Worm (Caenorhabditis elegans) whole organism, early embryonic: ENCODE data around the gene dec-7.

Source experiments
- B0310.2 ChIP-seq: sonication (generic microtip); optimal IDR thresholded peaks from 2 replicates; lab custom pipeline; 2016; ENCODE audit warnings: mild to moderate bottlenecking, missing genetic modification characterization, missing compliant biosample characterization
- F13C5.2 ChIP-seq: sonication (generic microtip); optimal IDR thresholded peaks from 2 replicates; lab custom pipeline; 2017; ENCODE audit warnings: mild to moderate bottlenecking, missing genetic modification characterization, inconsistent platforms, missing compliant biosample characterization
- aly-1 ChIP-seq: sonication (generic microtip); optimal IDR thresholded peaks from 2 replicates; lab custom pipeline; 2016; ENCODE audit warnings: missing genetic modification characterization, missing compliant biosample characterization
- ama-1 ChIP-seq: fragments of 150-350 bp; optimal IDR thresholded peaks from 2 replicates; lab custom pipeline; 2014
- ceh-13 ChIP-seq: fragments of 200-800 bp; sonication (Bioruptor generic); optimal IDR thresholded peaks from 2 replicates; lab custom pipeline; 2018; ENCODE audit warnings: mild to moderate bottlenecking, missing genetic modification characterization, missing compliant biosample characterization
- ceh-36 ChIP-seq: sonication (generic microtip); optimal IDR thresholded peaks from 2 replicates; lab custom pipeline; 2016; ENCODE audit warnings: missing genetic modification characterization, inconsistent platforms, missing compliant biosample characterization
- ets-7 ChIP-seq: sonication (generic microtip); optimal IDR thresholded peaks from 2 replicates; lab custom pipeline; 2016; ENCODE audit warnings: missing genotype, missing genetic modification characterization, missing compliant biosample characterization
- flt-1 ChIP-seq: fragments of 200-800 bp; sonication (Bioruptor generic); IDR thresholded peaks from 2 replicates; pipeline ENCODE4 v1.3.6; 2022; ENCODE audit warnings: missing genetic modification characterization, missing compliant biosample characterization
- hmbx-1 ChIP-seq: sonication (generic microtip); optimal IDR thresholded peaks from 2 replicates; lab custom pipeline; 2016; ENCODE audit warnings: mild to moderate bottlenecking, missing genetic modification characterization, missing compliant biosample characterization
- hmg-4 ChIP-seq: fragments of 200-800 bp; sonication (Bioruptor generic); optimal IDR thresholded peaks from 2 replicates; lab custom pipeline; 2018; ENCODE audit warnings: mild to moderate bottlenecking, missing genetic modification characterization, missing compliant biosample characterization
- hnd-1 ChIP-seq: sonication (generic microtip); optimal IDR thresholded peaks from 2 replicates; lab custom pipeline; 2016; ENCODE audit warnings: missing genetic modification characterization, missing compliant biosample characterization
- pes-1 ChIP-seq: fragments of 200-800 bp; sonication (Bioruptor generic); IDR thresholded peaks from 2 replicates; pipeline ENCODE4 v1.3.6; 2022; ENCODE audit warnings: missing genetic modification reagents, missing genetic modification characterization, missing compliant biosample characterization
- scrt-1 ChIP-seq: fragments of 200-800 bp; sonication (Bioruptor generic); IDR thresholded peaks from 2 replicates; pipeline ENCODE4 v1.3.6; 2022; ENCODE audit warnings: missing genetic modification characterization, missing compliant biosample characterization
- sea-1 ChIP-seq: fragments of 200-800 bp; sonication (Bioruptor generic); conservative IDR thresholded peaks from 2 replicates; pipeline ENCODE4 v1.3.6; 2022; ENCODE audit warnings: missing genetic modification characterization, missing compliant biosample characterization
- tbx-11 ChIP-seq: fragments of 200-800 bp; sonication (Bioruptor generic); IDR thresholded peaks from 2 replicates; pipeline ENCODE4 v1.3.6; 2022; ENCODE audit warnings: missing genetic modification characterization, missing compliant biosample characterization
- tbx-37 ChIP-seq: fragments of 200-800 bp; sonication (Bioruptor generic); conservative IDR thresholded peaks from 2 replicates; pipeline ENCODE4 v1.3.6; 2022; ENCODE audit warnings: missing genetic modification reagents, missing genetic modification characterization, missing compliant biosample characterization
- tra-4 ChIP-seq: sonication (generic microtip); optimal IDR thresholded peaks from 2 replicates; lab custom pipeline; 2017; ENCODE audit warnings: missing genetic modification characterization, missing compliant biosample characterization

Gene dec-7

DNA sequence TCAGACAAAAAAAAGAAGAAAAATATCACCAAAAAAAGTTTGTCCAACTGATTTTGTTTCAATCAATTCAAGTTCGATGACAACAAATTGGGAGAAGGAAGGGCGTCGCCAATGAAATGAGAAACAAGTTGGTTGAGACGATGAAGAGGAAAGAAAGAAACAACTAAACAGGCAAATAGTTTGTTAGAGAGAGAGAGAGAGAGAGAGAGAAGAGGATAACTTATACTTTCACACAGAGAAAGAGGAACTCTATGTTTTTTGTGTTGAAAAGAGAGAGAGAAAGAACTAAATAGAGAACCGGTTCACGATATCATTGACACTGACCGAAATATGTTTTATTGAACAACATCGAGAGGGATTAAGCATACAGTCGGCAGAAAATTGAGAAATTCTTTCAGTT, 24.6 kb upstream of the dec-7 start:
- TF ChIP-seq ceh-36 (no peak), aly-1 (tag; lab: Kevin White, UChicago) (no peak), hnd-1 (tag; lab: Kevin White, UChicago) (no peak), tbx-37 (GFP tag; lab: Robert Waterston, UW) (no peak), sea-1 (GFP tag; lab: Robert Waterston, UW) (no peak), hmg-4 (no peak), hmbx-1 (tag; lab: Kevin White, UChicago) (no peak), tra-4 (tag; lab: Kevin White, UChicago) (no peak), scrt-1 (GFP tag; lab: Robert Waterston, UW) (no peak), pes-1 (no peak), B0310.2 (tag; lab: Kevin White, UChicago) (no peak)

DNA sequence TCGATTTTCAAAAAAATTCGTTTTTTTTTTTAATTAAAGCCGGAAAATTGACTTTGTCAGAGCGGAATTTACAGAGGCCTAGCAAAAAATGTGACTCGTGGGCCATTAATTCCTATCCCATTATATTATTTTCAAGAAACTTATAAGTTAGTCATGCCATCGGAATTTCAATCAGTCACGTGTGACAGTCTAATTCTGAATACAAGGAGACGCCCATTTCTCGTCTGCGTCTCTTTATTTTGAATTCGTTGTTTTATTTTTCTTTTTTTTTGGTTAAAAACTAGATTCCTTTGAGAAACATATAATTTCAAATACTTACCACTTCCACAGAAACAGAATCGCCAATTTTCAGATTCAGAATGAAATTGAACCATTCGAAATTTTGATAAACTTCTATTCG, 23.4 kb upstream of the dec-7 start:
- TF ChIP-seq ama-1 (no peak), hmg-4 (no peak), ceh-36 (no peak), F13C5.2 (no peak), pes-1 (no peak), scrt-1 (GFP tag; lab: Robert Waterston, UW) (no peak), ceh-13 (no peak), aly-1 (tag; lab: Kevin White, UChicago) (no peak), hmbx-1 (tag; lab: Kevin White, UChicago) (no peak), tra-4 (tag; lab: Kevin White, UChicago) (no peak), hnd-1 (tag; lab: Kevin White, UChicago) (no peak), B0310.2 (tag; lab: Kevin White, UChicago) (no peak), sea-1 (GFP tag; lab: Robert Waterston, UW) (no peak), tbx-11 (GFP tag; lab: Robert Waterston, UW) (no peak)

DNA sequence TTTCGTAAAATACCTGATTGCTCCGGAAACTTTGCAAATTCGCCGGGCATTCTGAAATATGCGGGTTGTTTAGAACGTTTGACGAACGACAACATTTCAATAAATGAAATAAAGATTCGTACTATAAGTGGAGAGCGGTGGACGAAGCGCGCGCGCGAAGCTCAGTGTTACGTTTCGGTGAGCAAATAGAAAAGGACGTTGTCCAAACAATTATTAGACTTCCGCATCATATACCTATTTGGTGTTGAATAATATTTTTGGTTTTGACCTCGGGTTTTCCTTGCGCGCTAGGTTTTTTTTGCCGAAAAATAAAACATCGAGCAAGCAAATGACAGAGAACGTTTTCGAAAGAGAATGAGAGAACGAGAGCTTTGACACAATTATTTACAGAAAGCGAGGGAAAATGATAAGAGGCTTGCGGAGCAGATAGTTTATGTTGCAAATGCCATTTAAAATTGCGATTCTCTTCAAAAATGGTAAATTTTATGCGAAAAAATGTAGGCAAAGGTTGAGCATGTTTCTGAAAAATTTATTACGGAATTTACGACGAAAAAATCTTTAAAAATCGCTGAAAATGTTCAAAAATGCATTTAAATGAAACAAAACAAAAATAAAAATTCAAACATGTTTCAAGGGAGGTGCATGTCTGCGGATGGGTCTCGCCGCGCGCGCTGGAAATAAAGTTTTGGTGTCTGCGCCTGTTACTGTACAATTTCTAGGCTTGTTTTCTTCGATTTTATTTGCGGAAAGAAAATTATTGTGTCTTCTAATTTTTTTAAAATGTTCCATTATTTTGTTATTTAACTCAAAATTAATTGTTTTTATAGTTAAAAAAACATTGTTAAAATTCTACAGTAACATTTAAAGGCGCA, 21.4 kb upstream of the dec-7 start, which contains the start of the genes cyld-1 and F40F12.9:
TSS of gene cyld-1 (minus strand) at position 51 of the 872 bp plus-strand sequence.
TSS of gene F40F12.9 (plus strand) at position 721 of the 872 bp plus-strand sequence.
- no peak for TF ChIP-seq ceh-36
- TF ChIP-seq ets-7 (tag; lab: Kevin White, UChicago): no peak
- no peak for TF ChIP-seq tra-4 (tag; lab: Kevin White, UChicago)
- no peak for TF ChIP-seq B0310.2 (tag; lab: Kevin White, UChicago)

DNA sequence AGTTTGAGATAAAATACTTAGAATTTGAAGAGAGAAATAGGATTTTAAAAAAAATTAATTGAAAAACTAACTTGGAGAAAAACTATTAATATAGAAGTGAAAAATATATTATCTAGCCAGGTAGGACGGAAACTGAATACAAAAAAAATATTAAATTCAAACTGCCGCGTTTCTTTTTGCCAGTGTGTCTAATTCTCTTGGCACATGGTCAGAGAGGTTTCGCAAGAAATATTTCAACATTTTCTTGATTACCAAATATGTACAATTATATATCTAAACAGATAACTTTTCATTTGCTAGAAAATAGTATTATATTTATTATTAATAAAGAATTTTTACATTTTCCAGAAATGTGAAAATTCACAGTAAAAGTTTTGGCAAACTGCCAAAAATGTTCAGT, 19.7 kb upstream of the dec-7 start:
- TF ChIP-seq ama-1 (no peak), sea-1 (GFP tag; lab: Robert Waterston, UW) (no peak), ceh-36 (no peak), aly-1 (tag; lab: Kevin White, UChicago) (no peak), scrt-1 (GFP tag; lab: Robert Waterston, UW) (no peak), ceh-13 (no peak), ets-7 (tag; lab: Kevin White, UChicago) (no peak)

DNA sequence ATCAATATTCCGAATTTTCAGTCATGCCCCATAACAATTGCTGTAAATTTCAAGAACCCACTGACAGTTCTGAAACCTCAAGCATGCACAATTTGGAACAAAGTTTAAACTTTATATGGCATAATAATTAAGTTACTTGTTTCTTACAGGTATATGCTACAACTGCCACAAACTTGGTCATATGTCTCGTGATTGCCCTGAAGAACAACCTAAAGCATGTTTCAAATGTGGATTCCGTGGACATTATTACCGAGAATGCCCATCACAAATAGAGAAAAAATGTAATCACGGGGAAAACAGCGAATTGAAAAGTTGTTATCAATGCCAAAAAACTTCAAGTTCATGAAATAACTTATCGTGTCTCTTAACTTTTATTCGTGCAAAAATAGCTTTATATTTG, 19.2 kb upstream of the dec-7 start:
- TF ChIP-seq hmbx-1 (tag; lab: Kevin White, UChicago) (no peak), ama-1 (no peak), tbx-11 (GFP tag; lab: Robert Waterston, UW) (no peak), F13C5.2 (no peak), B0310.2 (tag; lab: Kevin White, UChicago) (no peak), flt-1 (GFP tag; lab: Robert Waterston, UW) (no peak), ets-7 (tag; lab: Kevin White, UChicago) (no peak), sea-1 (GFP tag; lab: Robert Waterston, UW) (no peak), ceh-36 (no peak), hnd-1 (tag; lab: Kevin White, UChicago) (no peak), hmg-4 (no peak), pes-1 (no peak), aly-1 (tag; lab: Kevin White, UChicago) (no peak)

DNA sequence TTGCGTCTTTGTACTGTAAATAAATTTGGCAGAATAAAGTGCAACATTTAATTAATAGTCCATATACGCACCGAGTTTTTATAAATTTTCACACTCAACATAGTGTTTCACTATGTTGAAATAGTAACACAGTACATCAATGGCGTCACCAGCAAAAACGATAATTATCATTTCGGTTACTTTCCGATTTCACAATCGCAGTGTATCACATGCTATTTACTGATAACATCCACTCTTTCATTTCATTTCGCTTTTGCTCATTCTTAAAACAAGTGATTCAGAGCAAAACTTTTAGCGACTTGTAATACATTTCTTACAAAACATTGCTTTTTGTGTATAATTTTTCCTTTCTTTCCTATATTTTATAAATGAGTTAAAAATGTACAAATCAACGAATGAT, 18.5 kb upstream of the dec-7 start, which contains the start of gene cbp-3:
TSS of gene cbp-3 (plus strand) at position 272 of the 400 bp plus-strand sequence.
- TF ChIP-seq tbx-37 (GFP tag; lab: Robert Waterston, UW) (no peak), ets-7 (tag; lab: Kevin White, UChicago) (no peak), scrt-1 (GFP tag; lab: Robert Waterston, UW) (no peak)

DNA sequence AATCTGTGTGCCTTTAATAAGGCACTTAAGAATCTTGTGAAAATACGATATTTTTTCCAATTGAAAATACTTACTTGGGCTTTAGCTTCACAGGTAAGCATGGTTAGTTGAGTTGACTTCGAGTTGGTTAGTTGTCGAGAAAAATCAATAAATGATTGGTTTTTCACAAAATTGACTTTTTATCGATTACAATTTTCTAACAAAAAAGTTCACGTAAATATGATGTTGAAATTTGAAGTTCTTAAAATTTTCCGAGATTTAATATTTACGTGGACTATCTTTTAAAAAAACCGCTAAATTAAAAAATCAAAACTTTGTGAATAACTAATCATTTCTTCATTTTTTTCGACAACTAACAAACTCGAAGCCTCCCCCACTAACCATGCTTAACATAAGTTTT, 11.4 kb upstream of the dec-7 start, which contains the start of gene F40F12.3:
TSS of gene F40F12.3 (minus strand) at position 101 of the 400 bp plus-strand sequence.
- TF ChIP-seq scrt-1 (GFP tag; lab: Robert Waterston, UW) (no peak), aly-1 (tag; lab: Kevin White, UChicago) (no peak), tbx-11 (GFP tag; lab: Robert Waterston, UW) (no peak), tra-4 (tag; lab: Kevin White, UChicago) (no peak), tbx-37 (GFP tag; lab: Robert Waterston, UW) (no peak)

DNA sequence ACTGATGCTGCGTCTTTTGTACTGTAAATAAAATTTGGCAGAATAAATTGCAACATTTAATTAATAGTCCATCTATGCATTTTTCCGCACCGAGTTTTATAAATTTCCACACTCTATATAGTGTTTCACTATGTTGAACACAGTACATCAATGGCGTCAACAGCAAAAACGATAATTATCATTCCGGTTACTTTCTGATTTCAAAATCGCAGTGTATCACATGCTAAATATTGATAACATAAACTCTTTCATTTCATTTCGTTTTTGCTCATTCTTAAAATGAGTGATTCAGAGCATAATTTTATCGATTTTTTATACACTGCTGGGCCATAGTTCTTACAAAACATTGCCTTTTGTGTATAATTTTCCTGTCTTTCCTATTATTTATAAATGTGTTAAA, 9.9 kb upstream of the dec-7 start:
- TF ChIP-seq hmg-4: no peak
- TF ChIP-seq ets-7 (tag; lab: Kevin White, UChicago): no peak
- TF ChIP-seq flt-1 (GFP tag; lab: Robert Waterston, UW): no peak
- TF ChIP-seq tbx-37 (GFP tag; lab: Robert Waterston, UW): no peak
- TF ChIP-seq pes-1: no peak
- no peak for TF ChIP-seq sea-1 (GFP tag; lab: Robert Waterston, UW)
- TF ChIP-seq ceh-36: no peak
- TF ChIP-seq hmbx-1 (tag; lab: Kevin White, UChicago): no peak
- no peak for TF ChIP-seq F13C5.2
